Worm (Caenorhabditis elegans) whole organism, young adult: Measurements from ENCODE around the gene W10G11.1.

Experiments
- C06A6.2 ChIP-seq: fragments of 200-800 bp; sonication (Bioruptor generic); conservative IDR thresholded peaks from 2 replicates; pipeline ENCODE4 v1.3.6; 2022; ENCODE audit warnings: missing genetic modification characterization, missing compliant biosample characterization
- F55B11.4 ChIP-seq: sonication (generic microtip); optimal IDR thresholded peaks from 2 replicates; lab custom pipeline; 2016; ENCODE audit warnings: missing compliant biosample characterization, missing genetic modification characterization, borderline replicate concordance; ENCODE audit not compliant: insufficient read depth
- Y53G8AR.9 ChIP-seq: fragments of 200-800 bp; sonication (Bioruptor generic); conservative IDR thresholded peaks from 2 replicates; pipeline ENCODE4 v1.3.6; 2022; ENCODE audit warnings: missing genetic modification reagents, missing genetic modification characterization, missing compliant biosample characterization
- ZK185.1 ChIP-seq: sonication (generic microtip); optimal IDR thresholded peaks from 2 replicates; lab custom pipeline; 2016; ENCODE audit warnings: mild to moderate bottlenecking, missing genetic modification characterization, missing compliant biosample characterization; ENCODE audit not compliant: poor library complexity, severe bottlenecking
- hrde-1 ChIP-seq: sonication (generic microtip); optimal IDR thresholded peaks from 2 replicates; lab custom pipeline; 2016; ENCODE audit warnings: missing genetic modification characterization, mild to moderate bottlenecking, missing compliant biosample characterization, moderate library complexity, missing genotype, missing genetic modification reagents, borderline replicate concordance
- lin-26 ChIP-seq: fragments of 200-800 bp; sonication (Bioruptor generic); IDR thresholded peaks from 2 replicates; pipeline ENCODE4 v1.3.6; 2022; ENCODE audit warnings: missing genetic modification reagents, missing genetic modification characterization, missing compliant biosample characterization
- madf-6 ChIP-seq: fragments of 200-800 bp; sonication (Bioruptor generic); IDR thresholded peaks from 2 replicates; pipeline ENCODE4 v1.3.6; 2022; ENCODE audit warnings: missing genetic modification reagents, missing genetic modification characterization, missing compliant biosample characterization
- rcor-1 ChIP-seq: fragments of 200-800 bp; sonication (Bioruptor generic); IDR thresholded peaks from 2 replicates; pipeline ENCODE4 v1.3.6; 2022; ENCODE audit warnings: missing genetic modification reagents, missing genetic modification characterization, missing compliant biosample characterization
- sdz-38 ChIP-seq: sonication (generic microtip); optimal IDR thresholded peaks from 2 replicates; lab custom pipeline; 2016; ENCODE audit warnings: missing genotype, missing genetic modification characterization, missing compliant biosample characterization
- xnd-1 ChIP-seq: sonication (generic microtip); optimal IDR thresholded peaks from 2 replicates; lab custom pipeline; 2016; ENCODE audit warnings: missing genotype, missing genetic modification reagents, missing genetic modification characterization, missing compliant biosample characterization
- ztf-18 ChIP-seq: sonication (generic microtip); optimal IDR thresholded peaks from 2 replicates; lab custom pipeline; 2016; ENCODE audit warnings: missing genotype, mild to moderate bottlenecking, missing genetic modification characterization, missing compliant biosample characterization
- ztf-25 ChIP-seq: fragments of 200-800 bp; sonication (Bioruptor generic); IDR thresholded peaks from 2 replicates; pipeline ENCODE4 v1.3.6; 2022; ENCODE audit warnings: missing genetic modification reagents, missing genetic modification characterization, missing compliant biosample characterization

Gene W10G11.1

DNA sequence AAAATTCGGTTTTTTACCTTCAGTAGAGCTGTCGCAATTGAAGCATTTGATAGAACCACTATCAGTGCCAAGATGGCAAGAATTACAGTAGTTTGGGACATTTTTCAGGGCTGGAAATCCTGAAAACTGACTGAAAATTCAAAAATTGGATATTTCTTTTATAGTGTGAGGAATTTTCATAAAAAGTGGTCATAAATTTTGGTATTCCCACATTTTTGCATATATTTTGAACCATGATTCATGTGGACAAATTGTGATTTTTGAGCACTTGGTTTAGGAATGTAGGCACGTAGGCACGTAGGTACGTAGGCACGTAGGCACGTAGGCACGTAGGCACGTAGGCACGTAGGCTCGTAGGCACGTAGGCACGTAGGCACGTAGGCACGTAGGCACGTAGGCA is 48.3 kb downstream of the W10G11.1 start, which contains the start of gene Y49F6B.19:
Gene Y49F6B.19, minus strand, starts transcription at position 101 of the 400 bp plus-strand sequence.
- TF ChIP-seq F55B11.4 (tag; lab: Kevin White, UChicago) (no peak), xnd-1 (no peak), ZK185.1 (no peak), madf-6 (GFP tag; lab: Robert Waterston, UW) (no peak), ztf-25 (GFP tag; lab: Robert Waterston, UW) (no peak), sdz-38 (tag; lab: Kevin White, UChicago) (no peak), C06A6.2 (no peak), hrde-1 (no peak), Y53G8AR.9 (GFP tag; lab: Robert Waterston, UW) (no peak), lin-26 (no peak), ztf-18 (tag; lab: Kevin White, UChicago) (no peak), rcor-1 (GFP tag; lab: Robert Waterston, UW) (no peak)
